Worm (Caenorhabditis elegans): ENCODE results near the gene zfp-1.

ce11 chrIII:8849507-8849906 is 58.2 kb downstream of the zfp-1 start, which contains the start of gene F44E2.8:
- no peak for TF ChIP-seq sox-4 (tag; optimal IDR thresholded peaks at IDR 0.05)
- no peak for TF ChIP-seq aly-2 (tag; optimal IDR thresholded peaks at IDR 0.05)
- no peak for TF ChIP-seq pqm-1 (tag; optimal IDR thresholded peaks at IDR 0.05)
- no peak for TF ChIP-seq tbx-2 (tag; optimal IDR thresholded peaks at IDR 0.05)
- no peak for TF ChIP-seq lin-39 (tag; optimal IDR thresholded peaks at IDR 0.05)
- no peak for TF ChIP-seq nhr-11 (tag; optimal IDR thresholded peaks at IDR 0.05)
- no peak for TF ChIP-seq dpl-1 (GFP tag; optimal IDR thresholded peaks at IDR 0.05)
- TF ChIP-seq dsc-1 (tag; optimal IDR thresholded peaks at IDR 0.05) = no peak
- TF ChIP-seq pag-3 (tag; optimal IDR thresholded peaks at IDR 0.05; ENCODE audit: borderline replicate concordance, insufficient read depth) = no peak
- TF ChIP-seq unc-62 (GFP tag; optimal IDR thresholded peaks at IDR 0.05) = no peak
- no peak for TF ChIP-seq unc-86 (tag; optimal IDR thresholded peaks at IDR 0.05)
- no peak for TF ChIP-seq zag-1 (tag; optimal IDR thresholded peaks at IDR 0.05)
- no peak for TF ChIP-seq nhr-19 (GFP tag; conservative IDR thresholded peaks at IDR 0.05)
- TF ChIP-seq unc-130 (tag; optimal IDR thresholded peaks at IDR 0.05) = no peak
